Worm (Caenorhabditis elegans): ENCODE results near the gene cdk-11.1.

- TF ChIP-seq lsy-2 (tag; optimal IDR thresholded peaks at IDR 0.05) (no peak), unc-62 (GFP tag; optimal IDR thresholded peaks at IDR 0.05) (no peak), drap-1 (GFP tag; optimal IDR thresholded peaks at IDR 0.05) (no peak), nhr-28 (tag; optimal IDR thresholded peaks at IDR 0.05) (no peak)
Observed at ce11 chrII:7666338-7666737, 32.7 kb upstream of the cdk-11.1 start.
